Worm (Caenorhabditis elegans): Measurements from ENCODE around the gene Y94H6A.5.
A peak's percentile ranks its signal among the peaks of the same experiment; 100 is the strongest.

Gene Y94H6A.5

DNA sequence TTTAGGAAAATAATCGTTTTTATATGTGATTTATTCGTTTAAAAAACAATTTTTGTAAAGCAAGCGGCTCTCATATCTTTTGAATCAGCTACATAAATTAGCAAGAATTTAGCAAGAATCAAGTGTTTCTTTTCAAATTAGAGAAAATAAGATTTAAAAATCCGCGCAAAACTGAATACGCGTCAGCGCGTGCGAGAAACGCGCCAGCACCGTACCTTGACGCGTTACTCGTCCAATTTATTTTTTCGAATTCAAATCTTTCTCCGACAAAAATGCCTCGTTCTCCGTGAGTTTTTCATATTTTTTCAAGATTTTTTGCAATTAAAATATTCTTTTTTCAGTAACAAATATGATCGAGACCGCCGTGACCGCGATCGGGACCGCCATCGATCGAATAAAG, 27.5 kb downstream of the Y94H6A.5 start, which contains the start of gene Y94H6A.3 (continued):
- TF ChIP-seq fkh-10 (GFP tag; optimal IDR thresholded peaks at IDR 0.05) = peak; percentile 63
- TF ChIP-seq zip-4 (GFP tag; optimal IDR thresholded peaks at IDR 0.05) = peak; percentile 86
- TF ChIP-seq rnt-1 (tag; optimal IDR thresholded peaks at IDR 0.05) = peak; percentile 96
- TF ChIP-seq C34B4.2 (tag; optimal IDR thresholded peaks at IDR 0.05) = peak; percentile 65
- peak; percentile 91 for TF ChIP-seq irx-1 (tag; optimal IDR thresholded peaks at IDR 0.05)
- peak; percentile 87 for TF ChIP-seq C16A3.4 (tag; optimal IDR thresholded peaks at IDR 0.05)
- TF ChIP-seq ceh-82 (tag; optimal IDR thresholded peaks at IDR 0.05) = peak; percentile 96 to 98 (median 97)
- peak; percentile 95 for TF ChIP-seq isw-1 (GFP tag; IDR thresholded peaks at IDR 0.05)
- peak; percentile 80 for TF ChIP-seq nhr-11 (tag; optimal IDR thresholded peaks at IDR 0.05)
- TF ChIP-seq Y116A8C.19 (tag; optimal IDR thresholded peaks at IDR 0.05; ENCODE audit: borderline replicate concordance) = no peak
- TF ChIP-seq nhr-90 (tag; optimal IDR thresholded peaks at IDR 0.05; ENCODE audit: poor library complexity) = peak; percentile 93
- TF ChIP-seq mab-9 (GFP tag; IDR thresholded peaks at IDR 0.05) = peak; percentile 90
- TF ChIP-seq pqm-1 (tag; optimal IDR thresholded peaks at IDR 0.05) = no peak
- TF ChIP-seq vab-15 (tag; optimal IDR thresholded peaks at IDR 0.05) = no peak
- TF ChIP-seq tlp-1 (tag; optimal IDR thresholded peaks at IDR 0.05) = no peak
- no peak for TF ChIP-seq ces-1 (GFP tag; optimal IDR thresholded peaks at IDR 0.05)
- TF ChIP-seq mef-2 (tag; optimal IDR thresholded peaks at IDR 0.05) = no peak
- peak; percentile 92 for TF ChIP-seq grh-1 (GFP tag; IDR thresholded peaks at IDR 0.05)
- TF ChIP-seq nhr-19 (GFP tag; conservative IDR thresholded peaks at IDR 0.05) = peak; percentile 94
- TF ChIP-seq unc-62 (GFP tag; optimal IDR thresholded peaks at IDR 0.05) = no peak
- TF ChIP-seq zag-1 (tag; optimal IDR thresholded peaks at IDR 0.05) = no peak
- peak; percentile 91 for TF ChIP-seq nhr-20 (tag; optimal IDR thresholded peaks at IDR 0.05)
- no peak for TF ChIP-seq sptf-1 (tag; optimal IDR thresholded peaks at IDR 0.05)
- no peak for TF ChIP-seq ets-5 (GFP tag; IDR thresholded peaks at IDR 0.05)
- no peak for TF ChIP-seq hlh-17 (GFP tag; optimal IDR thresholded peaks at IDR 0.05; ENCODE audit: borderline replicate concordance)
- TF ChIP-seq nhr-71 (tag; optimal IDR thresholded peaks at IDR 0.05) = peak; percentile 96
- TF ChIP-seq lin-14 (GFP tag; optimal IDR thresholded peaks at IDR 0.05) = no peak
- peak; percentile 9 for TF ChIP-seq nhr-237 (tag; optimal IDR thresholded peaks at IDR 0.05)

DNA sequence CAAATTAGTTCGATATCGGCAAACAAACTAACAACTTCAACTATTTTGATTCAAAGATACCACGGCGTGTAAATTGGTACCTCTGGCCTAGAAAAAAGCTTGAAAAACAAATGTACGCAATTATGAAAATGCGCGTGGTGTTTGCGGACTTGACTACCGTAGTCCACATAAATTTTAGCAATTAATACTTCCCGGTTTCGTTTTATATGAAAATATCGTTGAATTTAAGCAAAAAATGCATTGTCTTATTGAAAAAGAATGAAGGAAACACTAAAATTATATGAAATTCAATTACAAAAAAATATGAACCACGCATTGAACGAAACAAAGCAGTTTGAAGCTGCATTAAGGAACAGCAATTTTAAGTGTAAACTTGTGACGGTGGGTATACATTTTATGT, 28.9 kb downstream of the Y94H6A.5 start, which contains the start of gene gpx-4:
TSS of gene gpx-4 (minus strand) at position 101 of the 400 bp plus-strand sequence.
- TF ChIP-seq lsy-2 (tag; optimal IDR thresholded peaks at IDR 0.05) = peak in 1 of 2 experiments; percentile 10

DNA sequence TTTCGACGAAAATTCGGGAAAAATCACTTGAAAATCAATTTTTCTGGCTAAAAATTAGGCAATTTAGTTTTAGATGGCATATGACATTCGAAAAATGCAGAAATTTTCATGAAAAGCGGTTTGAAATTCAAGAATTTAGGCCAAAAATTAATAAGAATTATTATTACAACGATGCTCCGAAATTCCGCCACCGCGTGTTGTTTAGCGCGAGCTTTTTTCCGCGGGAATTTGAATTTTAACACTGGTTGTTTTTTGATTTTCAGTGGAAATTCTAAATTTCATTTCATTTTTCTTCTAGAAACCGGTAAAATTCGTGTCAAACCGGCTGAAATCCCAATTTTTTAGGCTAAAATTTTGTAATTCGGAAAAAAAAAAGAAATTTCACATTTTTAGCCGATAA, 33.1 kb downstream of the Y94H6A.5 start:
- peak; percentile 20 to 60 for TF ChIP-seq lsy-2 (tag; optimal IDR thresholded peaks at IDR 0.05)
- 0 out of 2 replicates have a peak, but pooled peaks have one; percentile 14 for TF ChIP-seq nhr-19 (GFP tag; conservative IDR thresholded peaks at IDR 0.05)
- TF ChIP-seq nhr-71 (tag; optimal IDR thresholded peaks at IDR 0.05) = peak; percentile 22
- TF ChIP-seq snu-23 (GFP tag; optimal IDR thresholded peaks at IDR 0.05) = peak; percentile 17
- TF ChIP-seq nhr-237 (tag; optimal IDR thresholded peaks at IDR 0.05) = no peak
- no peak for TF ChIP-seq ets-5 (GFP tag; IDR thresholded peaks at IDR 0.05)
- TF ChIP-seq dpl-1 (GFP tag; optimal IDR thresholded peaks at IDR 0.05) = peak; percentile 77 to 87 (median 84)
- peak; percentile 65 to 85 for TF ChIP-seq efl-1 (optimal IDR thresholded peaks at IDR 0.05)
- TF ChIP-seq efl-1 (GFP tag; optimal IDR thresholded peaks at IDR 0.05 in 1 of 2) = peak; percentile 90 to 99
- TF ChIP-seq nhr-12 (tag; optimal IDR thresholded peaks at IDR 0.05) = no peak
- TF ChIP-seq C34B4.2 (tag; optimal IDR thresholded peaks at IDR 0.05) = no peak
- TF ChIP-seq unc-86 (tag; optimal IDR thresholded peaks at IDR 0.05) = no peak
- no peak for TF ChIP-seq xbp-1 (tag; optimal IDR thresholded peaks at IDR 0.05)
- TF ChIP-seq lin-35 (GFP tag; optimal IDR thresholded peaks at IDR 0.05) = peak; percentile 84 to 91
- no peak for TF ChIP-seq nhr-28 (tag; optimal IDR thresholded peaks at IDR 0.05)
- TF ChIP-seq jun-1 (tag; optimal IDR thresholded peaks at IDR 0.05) = no peak
- peak; percentile 28 for TF ChIP-seq nhr-47 (tag; optimal IDR thresholded peaks at IDR 0.05)

Data from whole organism, L1 larva.